Fruit fly (Drosophila melanogaster) whole organism, embryonic: Measurements from ENCODE around the gene Ppt2.
A peak's percentile ranks its signal among the peaks of the same experiment; 100 is the strongest.

Source experiments
- Atf-2 ChIP-seq: fragments of 200-800 bp; sonication (Bioruptor generic); optimal IDR thresholded peaks from 2 replicates; lab custom pipeline; 2016; ENCODE audit warnings: missing biosample characterization, missing genetic modification characterization
- Atf3 ChIP-seq: fragments of 200-800 bp; sonication (Bioruptor generic); optimal IDR thresholded peaks from 3 replicates; lab custom pipeline; 2016; ENCODE audit warnings: missing biosample characterization, missing genetic modification characterization
- Awh ChIP-seq: fragments of 200-800 bp; sonication (Bioruptor generic); IDR thresholded peaks from 2 replicates; pipeline ENCODE4, ENCODE4 v1.3.6; 2022; ENCODE audit warnings: missing biosample characterization, missing genetic modification characterization
- Blimp-1 ChIP-seq: fragments of 200-800 bp; sonication (Bioruptor generic); optimal IDR thresholded peaks from 3 replicates; lab custom pipeline; 2018; ENCODE audit warnings: missing biosample characterization, missing genetic modification characterization, mild to moderate bottlenecking, moderate library complexity, missing genetic modification reagents
- CG10209 ChIP-seq: fragments of 200-800 bp; sonication (Bioruptor generic); optimal IDR thresholded peaks from 3 replicates; lab custom pipeline; 2017; ENCODE audit warnings: missing biosample characterization, mild to moderate bottlenecking, missing genetic modification characterization, missing genetic modification reagents
- CG10321 ChIP-seq: fragments of 200-800 bp; sonication (Bioruptor generic); IDR thresholded peaks from 2 replicates; pipeline ENCODE4 v1.3.6; 2022; ENCODE audit warnings: missing biosample characterization, missing genetic modification characterization
- CG10979 ChIP-seq: fragments of 200-800 bp; sonication (Bioruptor generic); optimal IDR thresholded peaks from 2 replicates; lab custom pipeline; 2018; ENCODE audit warnings: missing biosample characterization, mild to moderate bottlenecking, missing genetic modification characterization, moderate library complexity
- CG13287 ChIP-seq: fragments of 200-800 bp; sonication (Bioruptor generic); IDR thresholded peaks from 2 replicates; pipeline ENCODE4 v1.3.6; 2022; ENCODE audit warnings: missing biosample characterization, missing genetic modification characterization; ENCODE audit not compliant: partially characterized antibody
- CG13424 ChIP-seq: fragments of 200-800 bp; sonication (Bioruptor generic); optimal IDR thresholded peaks from 2 replicates; lab custom pipeline; 2019; ENCODE audit warnings: missing biosample characterization, mild to moderate bottlenecking, missing genetic modification characterization, moderate library complexity
- CG14441 ChIP-seq: fragments of 200-800 bp; sonication (Bioruptor generic); IDR thresholded peaks from 2 replicates; pipeline ENCODE4 v1.3.6; 2022; ENCODE audit warnings: missing biosample characterization, missing genetic modification characterization
- CG14710 ChIP-seq: fragments of 200-800 bp; sonication (Bioruptor generic); optimal IDR thresholded peaks from 3 replicates; lab custom pipeline; 2019; ENCODE audit warnings: missing biosample characterization, mild to moderate bottlenecking, missing genetic modification characterization, moderate library complexity
- CG17328 ChIP-seq: fragments of 200-800 bp; sonication (Bioruptor generic); IDR thresholded peaks from 2 replicates; pipeline ENCODE4 v1.3.6; 2022; ENCODE audit warnings: missing biosample characterization, missing genetic modification characterization
- CG17829 ChIP-seq: fragments of 200-800 bp; optimal IDR thresholded peaks from 2 replicates; lab custom pipeline; 2019; ENCODE audit warnings: missing biosample characterization, mild to moderate bottlenecking, missing genetic modification characterization, moderate library complexity
- CG18262 ChIP-seq: fragments of 200-800 bp; optimal IDR thresholded peaks from 3 replicates; lab custom pipeline; 2019; ENCODE audit warnings: missing biosample characterization, mild to moderate bottlenecking, missing genetic modification characterization, moderate library complexity
- CG18476 ChIP-seq: fragments of 200-800 bp; sonication (Bioruptor generic); optimal IDR thresholded peaks from 2 replicates; lab custom pipeline; 2016; ENCODE audit warnings: missing biosample characterization, mild to moderate bottlenecking, missing genetic modification characterization
- CG2199 ChIP-seq: fragments of 200-800 bp; sonication (Bioruptor generic); IDR thresholded peaks from 3 replicates; pipeline ENCODE4 v1.3.6; 2022; ENCODE audit warnings: missing biosample characterization, missing genetic modification characterization
- CG3065 ChIP-seq: fragments of 200-800 bp; sonication (Bioruptor generic); optimal IDR thresholded peaks from 2 replicates; lab custom pipeline; 2016; ENCODE audit warnings: missing biosample characterization, missing genetic modification characterization
- CG31441 ChIP-seq: fragments of 200-800 bp; sonication (Bioruptor generic); IDR thresholded peaks from 2 replicates; pipeline ENCODE4 v1.3.6; 2022; ENCODE audit warnings: missing biosample characterization, missing genetic modification characterization
- CG3163 ChIP-seq: fragments of 200-800 bp; sonication (Bioruptor generic); optimal IDR thresholded peaks from 3 replicates; lab custom pipeline; 2016; ENCODE audit warnings: missing biosample characterization, missing genetic modification characterization
- CG4424 ChIP-seq: fragments of 200-800 bp; sonication (Bioruptor generic); optimal IDR thresholded peaks from 3 replicates; lab custom pipeline; 2016; ENCODE audit warnings: missing biosample characterization, missing genetic modification characterization
- CG6272 ChIP-seq: fragments of 200-800 bp; sonication (Bioruptor generic); IDR thresholded peaks from 2 replicates; pipeline ENCODE4 v1.3.6; 2022; ENCODE audit warnings: missing biosample characterization, missing genetic modification characterization
- CG6683 ChIP-seq: fragments of 200-800 bp; sonication (Bioruptor generic); optimal IDR thresholded peaks from 2 replicates; lab custom pipeline; 2017; ENCODE audit warnings: missing biosample characterization, mild to moderate bottlenecking, missing genetic modification characterization, missing genetic modification reagents
- CG8281 ChIP-seq: fragments of 200-800 bp; sonication (Bioruptor generic); optimal IDR thresholded peaks from 2 replicates; lab custom pipeline; 2018; ENCODE audit warnings: missing biosample characterization, mild to moderate bottlenecking, missing genetic modification characterization, moderate library complexity
- CG9817 ChIP-seq: fragments of 200-800 bp; sonication (Bioruptor generic); optimal IDR thresholded peaks from 2 replicates; lab custom pipeline; 2018; ENCODE audit warnings: missing biosample characterization, mild to moderate bottlenecking, missing genetic modification characterization, moderate library complexity
- CG9932 ChIP-seq: fragments of 200-800 bp; sonication (Bioruptor generic); IDR thresholded peaks from 2 replicates; pipeline ENCODE4 v1.3.6; 2022; ENCODE audit warnings: missing biosample characterization, missing genetic modification characterization
- Dad ChIP-seq: fragments of 200-800 bp; sonication (Bioruptor generic); optimal IDR thresholded peaks from 3 replicates; lab custom pipeline; 2016; ENCODE audit warnings: missing biosample characterization, missing genetic modification characterization
- H2.0 ChIP-seq: fragments of 200-800 bp; sonication (Bioruptor generic); IDR thresholded peaks from 2 replicates; pipeline ENCODE4 v1.3.6; 2022; ENCODE audit warnings: missing biosample characterization, missing genetic modification characterization
- Hey ChIP-seq: fragments of 200-800 bp; sonication (Bioruptor generic); optimal IDR thresholded peaks from 3 replicates; lab custom pipeline; 2018; ENCODE audit warnings: missing biosample characterization, mild to moderate bottlenecking, missing genetic modification characterization
- Nf-YA ChIP-seq: fragments of 200-800 bp; sonication (Bioruptor generic); IDR thresholded peaks from 2 replicates; pipeline ENCODE4 v1.3.6; 2022; ENCODE audit warnings: missing biosample characterization, missing genetic modification characterization
- Nf-YC ChIP-seq: fragments of 200-800 bp; optimal IDR thresholded peaks from 3 replicates; lab custom pipeline; 2019; ENCODE audit warnings: missing biosample characterization, mild to moderate bottlenecking, missing genetic modification characterization, moderate library complexity
- Six4 ChIP-seq: fragments of 200-800 bp; sonication (Bioruptor generic); optimal IDR thresholded peaks from 2 replicates; lab custom pipeline; 2016; ENCODE audit warnings: missing biosample characterization, missing genetic modification characterization
- Sox102F ChIP-seq: fragments of 200-800 bp; sonication (Bioruptor generic); optimal IDR thresholded peaks from 2 replicates; lab custom pipeline; 2018; ENCODE audit warnings: missing biosample characterization, mild to moderate bottlenecking, missing genetic modification characterization, moderate library complexity
- Xrp1 ChIP-seq: fragments of 200-800 bp; sonication (Bioruptor generic); IDR thresholded peaks from 2 replicates; pipeline ENCODE4 v1.3.6; 2022; ENCODE audit warnings: missing biosample characterization, missing genetic modification characterization
- bsh ChIP-seq, 2 experiments: fragments of 200-800 bp; sonication (Bioruptor generic); optimal IDR thresholded peaks; 2 replicates each; lab custom pipeline; 2017 to 2018; ENCODE audit warnings: mild to moderate bottlenecking in 2 of 2, missing biosample characterization in 2 of 2, missing genetic modification characterization in 2 of 2, moderate library complexity in 1 of 2
- chinmo ChIP-seq: fragments of 200-800 bp; sonication (Bioruptor generic); IDR thresholded peaks from 4 replicates; pipeline ENCODE4 v1.3.6; 2022; ENCODE audit warnings: missing biosample characterization, missing genetic modification characterization; ENCODE audit not compliant: partially characterized antibody
- crol ChIP-seq: fragments of 200-800 bp; sonication (Bioruptor generic); IDR thresholded peaks from 2 replicates; pipeline ENCODE4 v1.3.6; 2022; ENCODE audit warnings: missing biosample characterization, missing genetic modification characterization
- dmrt11E ChIP-seq: fragments of 200-800 bp; sonication (Bioruptor generic); optimal IDR thresholded peaks from 3 replicates; lab custom pipeline; 2018; ENCODE audit warnings: missing biosample characterization, mild to moderate bottlenecking, missing genetic modification characterization, moderate library complexity
- dmrt99B ChIP-seq: fragments of 200-800 bp; sonication (Bioruptor generic); optimal IDR thresholded peaks from 2 replicates; lab custom pipeline; 2018; ENCODE audit warnings: missing biosample characterization, mild to moderate bottlenecking, missing genetic modification characterization, moderate library complexity
- eve ChIP-seq, 2 experiments: fragments of >200 bp; optimal IDR thresholded peaks; 2 replicates each; lab custom pipeline; 2017; ENCODE audit warnings: missing biosample characterization in 2 of 2, missing genetic modification characterization in 2 of 2
- fd96Cb ChIP-seq: fragments of 200-800 bp; sonication (Bioruptor generic); optimal IDR thresholded peaks from 2 replicates; lab custom pipeline; 2018; ENCODE audit warnings: missing biosample characterization, mild to moderate bottlenecking, missing genetic modification characterization, moderate library complexity
- gem ChIP-seq: fragments of 200-800 bp; sonication (Bioruptor generic); optimal IDR thresholded peaks from 2 replicates; lab custom pipeline; 2019; ENCODE audit warnings: missing biosample characterization, mild to moderate bottlenecking, missing genetic modification characterization, moderate library complexity
- lmd ChIP-seq: fragments of 200-800 bp; sonication (Bioruptor generic); IDR thresholded peaks from 2 replicates; pipeline ENCODE4 v1.3.6; 2022; ENCODE audit warnings: missing biosample characterization, missing genetic modification characterization
- onecut ChIP-seq: fragments of 200-800 bp; sonication (Bioruptor generic); IDR thresholded peaks from 2 replicates; pipeline ENCODE4 v1.3.6; 2022; ENCODE audit warnings: missing biosample characterization, missing genetic modification characterization
- sens ChIP-seq: fragments of 200-800 bp; sonication (Bioruptor generic); peaks from one replicate; lab custom pipeline; 2016; ENCODE audit warnings: missing biosample characterization, missing genetic modification characterization
- sqz ChIP-seq: fragments of 200-800 bp; sonication (Bioruptor generic); optimal IDR thresholded peaks from 3 replicates; lab custom pipeline; 2018; ENCODE audit warnings: missing biosample characterization, mild to moderate bottlenecking, missing genetic modification characterization
- toy ChIP-seq: fragments of 200-800 bp; sonication (Bioruptor generic); IDR thresholded peaks from 2 replicates; pipeline ENCODE4 v1.3.6; 2022; ENCODE audit warnings: missing biosample characterization, missing genetic modification characterization
- vvl ChIP-seq: fragments of 200-800 bp; sonication (Bioruptor generic); IDR thresholded peaks from 2 replicates; pipeline ENCODE4 v1.3.6; 2022; ENCODE audit warnings: missing biosample characterization, missing genetic modification characterization

The Ppt2 gene

DNA sequence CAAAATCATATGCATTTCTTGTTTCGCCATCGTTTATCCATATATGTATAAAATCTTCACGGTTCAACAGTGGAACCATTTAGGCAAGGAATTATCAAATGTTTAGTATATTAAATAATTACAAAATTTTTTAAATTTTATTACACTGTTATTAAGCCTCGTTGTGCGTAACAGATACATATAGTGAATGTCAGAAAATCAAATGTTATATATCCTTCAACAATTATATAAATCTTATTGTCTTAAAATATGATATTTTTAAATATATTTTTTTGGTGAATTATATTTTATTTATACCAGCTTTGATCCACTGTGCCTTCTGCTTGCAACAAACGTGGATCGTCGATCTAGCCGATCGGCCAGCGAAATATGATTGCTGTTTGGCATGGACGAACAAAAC lies 27.0 kb downstream of the Ppt2 start:
- TF ChIP-seq Nf-YA, result no peak
- no peak for TF ChIP-seq Six4 (GFP tag; lab: Kevin White, UChicago)
- peak in 1 of 2 experiments; percentile 9 for TF ChIP-seq bsh (GFP tag; optimal IDR thresholded peaks at IDR 0.05; lab: Kevin White, UChicago)
- TF ChIP-seq Blimp-1 (GFP tag; lab: Kevin White, UChicago), result no peak
- no peak for TF ChIP-seq eve (GFP tag; optimal IDR thresholded peaks at IDR 0.05; lab: Kevin White, UChicago)
- no peak for TF ChIP-seq CG8281 (tag; lab: Kevin White, UChicago)
- TF ChIP-seq Sox102F (GFP tag; lab: Kevin White, UChicago), result peak; percentile 15
- no peak for TF ChIP-seq CG14441 (GFP tag; lab: Robert Waterston, UW)
- no peak for TF ChIP-seq CG6272
- TF ChIP-seq CG14710 (tag; lab: Kevin White, UChicago), result no peak
- TF ChIP-seq CG13287 (GFP tag; lab: Robert Waterston, UW), result no peak
- peak; percentile 26 for TF ChIP-seq gem (tag; lab: Kevin White, UChicago)
- TF ChIP-seq CG18476 (GFP tag; lab: Kevin White, UChicago), result no peak
- TF ChIP-seq dmrt11E (tag; lab: Kevin White, UChicago), result peak; percentile 13

DNA sequence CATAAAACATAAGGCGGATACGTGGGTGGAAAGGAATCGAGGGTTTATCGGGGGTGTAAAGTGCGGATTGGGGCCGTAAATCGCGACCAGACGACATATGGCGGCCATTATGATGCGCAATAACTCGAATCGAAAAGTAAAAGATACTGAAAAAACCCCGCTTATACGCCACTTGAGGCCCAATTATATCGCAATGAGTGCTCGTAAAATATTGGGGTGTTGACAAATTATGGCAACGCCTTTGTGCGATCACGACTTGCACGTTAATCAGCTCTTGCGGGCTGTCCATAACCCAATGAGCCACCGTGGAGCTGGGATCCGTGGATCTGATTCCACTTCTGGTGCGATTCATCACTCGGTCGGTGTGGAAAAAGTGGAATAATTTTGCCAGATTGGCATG lies 29.7 kb downstream of the Ppt2 start:
- TF ChIP-seq CG3065 (GFP tag; lab: Kevin White, UChicago) (no peak), onecut (GFP tag; lab: Robert Waterston, UW) (no peak), CG6683 (no peak), CG9932 (GFP tag; lab: Robert Waterston, UW) (no peak), CG9817 (tag; lab: Kevin White, UChicago) (no peak), Atf-2 (GFP tag; lab: Kevin White, UChicago) (no peak), CG13424 (tag; lab: Kevin White, UChicago) (no peak), CG4424 (GFP tag; lab: Kevin White, UChicago) (no peak), CG2199 (GFP tag; lab: Robert Waterston, UW) (peak; percentile 93; the same call in 2 of the 3 replicates)

DNA sequence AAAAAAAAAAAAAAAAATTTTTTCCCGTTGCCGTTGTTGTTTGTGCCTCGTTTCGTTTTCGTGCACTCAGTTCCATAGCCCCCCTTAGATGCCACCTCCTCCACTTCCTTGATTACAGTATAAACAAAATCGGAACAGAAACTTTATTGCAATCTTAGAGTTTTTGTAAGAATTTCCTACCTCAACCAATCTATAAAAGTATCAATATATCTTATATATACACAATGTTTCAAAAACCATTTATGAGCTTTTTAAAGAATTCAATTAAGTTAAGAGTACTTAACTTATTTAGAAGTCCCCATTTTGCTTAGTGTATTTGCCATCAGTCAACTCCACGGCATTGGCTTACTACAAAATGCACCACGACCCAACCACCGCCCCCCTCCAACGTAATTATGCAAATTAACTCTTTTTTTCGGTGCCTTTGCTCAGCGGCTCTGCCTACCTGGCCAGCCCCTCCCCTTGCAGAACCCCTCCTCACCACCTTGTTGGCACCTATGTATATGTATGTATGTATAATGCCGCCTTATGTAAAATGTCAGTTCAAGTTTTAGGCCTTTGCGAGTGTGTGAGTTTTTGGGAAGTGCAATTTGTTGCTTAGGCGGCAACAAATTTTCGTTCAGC lies 37.7 kb downstream of the Ppt2 start:
- TF ChIP-seq Atf3 (GFP tag; lab: Kevin White, UChicago) (no peak), sqz (GFP tag; lab: Kevin White, UChicago) (peak; percentile 38), CG3163 (no peak), vvl (peak; percentile 94), CG31441 (GFP tag; lab: Robert Waterston, UW) (0 out of 2 replicates have a peak, but pooled peaks have one; percentile 27), toy (GFP tag; lab: Robert Waterston, UW) (no peak), CG17328 (GFP tag; lab: Robert Waterston, UW) (0 out of 2 replicates have a peak, but pooled peaks have one; percentile 15), Blimp-1 (GFP tag; lab: Kevin White, UChicago) (peak; percentile 25), CG18262 (tag; lab: Kevin White, UChicago) (peak; percentile 17), Xrp1 (GFP tag; lab: Robert Waterston, UW) (0 out of 2 replicates have a peak, but pooled peaks have one; percentile 8), CG17829 (peak; percentile 2), CG10321 (GFP tag; lab: Robert Waterston, UW) (no peak), H2.0 (GFP tag; lab: Robert Waterston, UW) (no peak), sens (GFP tag; lab: Kevin White, UChicago) (peak; percentile 74), gem (tag; lab: Kevin White, UChicago) (peak; percentile 22), crol (GFP tag; lab: Robert Waterston, UW) (peak; percentile 51), CG10209 (GFP tag; lab: Kevin White, UChicago) (no peak), lmd (GFP tag; lab: Robert Waterston, UW) (0 out of 2 replicates have a peak, but pooled peaks have one; percentile 13), Nf-YC (tag; lab: Kevin White, UChicago) (peak; percentile 57), Awh (GFP tag; lab: Robert Waterston, UW) (peak; percentile 27; the same call in 1 of the 2 replicates), Hey (no peak), fd96Cb (peak; percentile 0), dmrt99B (tag; lab: Kevin White, UChicago) (peak; percentile 33), chinmo (GFP tag; lab: Robert Waterston, UW) (0 out of 4 replicates have a peak, but pooled peaks have one; percentile 34), CG10979 (peak; percentile 22), bsh (GFP tag; optimal IDR thresholded peaks at IDR 0.05; lab: Kevin White, UChicago) (peak in 1 of 2 experiments; percentile 13), Dad (GFP tag; lab: Kevin White, UChicago) (no peak)
